Worm (Caenorhabditis elegans) whole organism, young adult: ENCODE data around the gene best-3.

Experiments used
- bed-2 ChIP-seq: fragments of 200-800 bp; sonication (Bioruptor generic); IDR thresholded peaks from 2 replicates; pipeline ENCODE4 v1.3.6; 2022; ENCODE audit warnings: missing genetic modification reagents, missing genetic modification characterization, missing compliant biosample characterization
- ceh-79 ChIP-seq: sonication (generic microtip); optimal IDR thresholded peaks from 2 replicates; lab custom pipeline; 2017; ENCODE audit warnings: mild to moderate bottlenecking, missing genetic modification characterization, missing compliant biosample characterization
- hlh-26 ChIP-seq: fragments of 200-800 bp; sonication (Bioruptor generic); conservative IDR thresholded peaks from 2 replicates; pipeline ENCODE4 v1.3.6; 2022; ENCODE audit warnings: missing genetic modification reagents, missing genetic modification characterization, missing compliant biosample characterization
- hmg-1.2 ChIP-seq: fragments of 200-800 bp; sonication (Bioruptor generic); IDR thresholded peaks from 2 replicates; pipeline ENCODE4 v1.3.6; 2022; ENCODE audit warnings: missing genetic modification reagents, missing genetic modification characterization, missing compliant biosample characterization
- nfya-1 ChIP-seq: sonication (generic microtip); optimal IDR thresholded peaks from 2 replicates; lab custom pipeline; 2017; ENCODE audit warnings: antibody characterized with exemption, missing compliant biosample characterization, missing genetic modification characterization, borderline replicate concordance; ENCODE audit not compliant: insufficient read depth
- unc-62 ChIP-seq: fragments of 150-350 bp; optimal IDR thresholded peaks from 2 replicates; lab custom pipeline; 2014; ENCODE audit warnings: missing biosample characterization, missing genetic modification reagents, missing genetic modification characterization
- zim-3 ChIP-seq: sonication (generic microtip); optimal IDR thresholded peaks from 2 replicates; lab custom pipeline; 2017; ENCODE audit warnings: mild to moderate bottlenecking, missing genetic modification characterization, moderate library complexity, missing compliant biosample characterization
- ztf-25 ChIP-seq: fragments of 200-800 bp; sonication (Bioruptor generic); IDR thresholded peaks from 2 replicates; pipeline ENCODE4 v1.3.6; 2022; ENCODE audit warnings: missing genetic modification reagents, missing genetic modification characterization, missing compliant biosample characterization

DNA sequence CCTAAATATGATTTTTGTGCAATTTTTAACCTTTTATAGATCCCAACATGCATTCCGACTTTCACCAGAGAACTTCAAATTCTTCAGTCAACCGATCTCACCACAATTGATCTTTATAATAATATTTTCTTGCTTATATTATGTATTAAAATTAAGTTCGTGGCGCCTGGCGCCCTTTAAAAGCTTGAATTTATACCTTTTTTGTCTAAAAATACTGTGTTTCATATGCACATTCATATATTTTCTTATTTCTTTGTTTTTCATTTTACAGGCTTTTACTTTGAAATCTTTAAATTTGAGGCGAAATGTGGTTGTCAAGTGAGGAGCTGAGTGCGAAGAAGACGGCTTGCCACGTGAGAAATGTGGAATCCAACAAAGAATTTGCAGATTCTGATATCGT is 32.0 kb downstream of the best-3 start, which contains the start of gene rpoa-49:
- TF ChIP-seq ztf-25 (no peak), hlh-26 (GFP tag; lab: Robert Waterston, UW) (no peak), hmg-1.2 (GFP tag; lab: Robert Waterston, UW) (no peak), zim-3 (tag; lab: Kevin White, UChicago) (no peak), ceh-79 (no peak), unc-62 (GFP tag; lab: Kevin White, UChicago) (no peak), bed-2 (GFP tag; lab: Robert Waterston, UW) (no peak), nfya-1 (no peak)
